Fruit fly (Drosophila melanogaster): ENCODE data around the gene CG3609.
A peak's percentile ranks its signal among the peaks of the same experiment; 100 is the strongest.

CG3609 gene

DNA sequence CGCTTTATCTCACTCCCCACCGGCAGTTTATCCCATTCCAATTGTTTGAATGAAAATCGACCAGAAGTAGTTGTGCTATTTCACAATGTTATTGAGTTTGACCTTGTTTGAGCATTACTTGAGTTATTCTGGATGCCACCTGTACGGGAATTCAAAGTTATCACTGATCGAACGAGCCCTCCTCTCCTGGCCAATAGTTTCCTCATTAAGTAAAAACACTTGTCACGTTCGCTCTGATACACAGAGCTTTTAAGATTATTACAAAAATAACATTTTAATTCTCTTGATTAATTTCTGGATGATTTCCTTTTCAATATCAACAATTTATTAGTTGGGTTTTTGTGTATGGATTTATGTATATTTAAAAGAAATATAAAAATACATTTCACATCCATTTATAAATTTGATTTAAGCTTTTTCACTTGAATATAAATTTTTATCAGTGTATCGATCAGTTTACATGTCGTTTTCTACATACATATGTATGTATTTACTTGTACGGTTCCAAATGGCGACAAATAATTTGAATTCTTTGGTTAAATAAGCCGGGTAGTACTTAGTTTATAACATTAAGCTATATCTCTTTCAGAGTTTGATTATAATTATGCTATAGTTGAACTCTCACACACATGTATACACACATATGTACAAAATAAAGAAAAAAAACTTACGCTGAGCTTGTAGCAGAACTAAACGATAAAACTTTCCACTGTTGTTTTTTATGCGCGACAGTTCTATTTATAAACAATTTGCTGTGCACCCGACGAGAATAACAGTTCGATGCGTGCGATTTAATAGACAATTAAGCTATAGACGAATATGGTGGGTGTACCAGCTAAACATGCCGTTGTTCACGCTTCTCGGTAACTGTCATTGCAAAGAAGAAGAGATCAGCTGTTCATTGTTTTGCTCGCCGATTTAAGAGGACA lies at the start of gene CG3609, which contains the start of gene CG15390 (continued):
- TF ChIP-seq gcm (GFP tag; optimal IDR thresholded peaks at IDR 0.05) (peak; percentile 54), BEAF-32 (GFP tag; optimal IDR thresholded peaks at IDR 0.05) (peak; percentile 40), CG9437 (GFP tag; optimal IDR thresholded peaks at IDR 0.05) (peak; percentile 56), Usf (GFP tag; optimal IDR thresholded peaks at IDR 0.05) (peak; percentile 44), zfh1 (GFP tag; IDR thresholded peaks at IDR 0.05) (peak; percentile 92), Atf3 (GFP tag; optimal IDR thresholded peaks at IDR 0.05) (peak; percentile 81), Eip74EF (GFP tag; optimal IDR thresholded peaks at IDR 0.05) (peak in 1 of 2 experiments; percentile 75), CG32767 (GFP tag; IDR thresholded peaks at IDR 0.05) (peak; percentile 62), scrt (GFP tag; optimal IDR thresholded peaks at IDR 0.05) (peak; percentile 58), Sin3A (optimal IDR thresholded peaks at IDR 0.05) (peak; percentile 4), ERR (GFP tag; optimal IDR thresholded peaks at IDR 0.05) (peak; percentile 91), zfh2 (GFP tag; optimal IDR thresholded peaks at IDR 0.05) (peak; percentile 94), ase (GFP tag; IDR thresholded peaks at IDR 0.05) (peak; percentile 45; the same call in 1 of the 3 replicates), MBD-R2 (GFP tag; IDR thresholded peaks at IDR 0.05) (peak; percentile 97), dysf (GFP tag; IDR thresholded peaks at IDR 0.05) (peak; percentile 80), CG4707 (GFP tag; optimal IDR thresholded peaks at IDR 0.05) (peak; percentile 76), trem (tag; optimal IDR thresholded peaks at IDR 0.05) (peak; percentile 10), lilli (GFP tag; optimal IDR thresholded peaks at IDR 0.05) (peak; percentile 96), chn (GFP tag; optimal IDR thresholded peaks at IDR 0.05) (peak; percentile 94), CG31441 (GFP tag; IDR thresholded peaks at IDR 0.05) (peak; percentile 69), CG17361 (GFP tag; IDR thresholded peaks at IDR 0.05) (peak; percentile 69; the same call in 2 of the 3 replicates), CG10959 (GFP tag; IDR thresholded peaks at IDR 0.05) (peak; percentile 67; the same call in 1 of the 2 replicates), ken (GFP tag; IDR thresholded peaks at IDR 0.05) (peak; percentile 88), CG8290 (GFP tag; optimal IDR thresholded peaks at IDR 0.05) (peak; percentile 78), CG8290 (tag; optimal IDR thresholded peaks at IDR 0.05) (peak; percentile 8 to 99), twi (tag; optimal IDR thresholded peaks at IDR 0.05) (peak; percentile 55), CG8359 (GFP tag; optimal IDR thresholded peaks at IDR 0.05; ENCODE audit: borderline replicate concordance) (no peak), fd102C (GFP tag; optimal IDR thresholded peaks at IDR 0.05) (no peak), CG14965 (GFP tag; optimal IDR thresholded peaks at IDR 0.05; ENCODE audit: borderline replicate concordance) (peak; percentile 65), CG15601 (tag; optimal IDR thresholded peaks at IDR 0.05) (peak; percentile 22), CG16815 (GFP tag; optimal IDR thresholded peaks at IDR 0.05) (peak; percentile 48), D19B (GFP tag; optimal IDR thresholded peaks at IDR 0.05) (no peak), Fer2 (tag; optimal IDR thresholded peaks at IDR 0.05) (peak; percentile 42), jigr1 (GFP tag; IDR thresholded peaks at IDR 0.05) (no peak), CG42726 (GFP tag; IDR thresholded peaks at IDR 0.05; ENCODE audit: partially characterized antibody) (no peak), CG1529 (GFP tag; optimal IDR thresholded peaks at IDR 0.05) (peak; percentile 23), CG2202 (tag; optimal IDR thresholded peaks at IDR 0.05) (peak; percentile 28), E2f2 (GFP tag; IDR thresholded peaks at IDR 0.05) (peak; percentile 58), CG11456 (GFP tag; IDR thresholded peaks at IDR 0.05) (peak; percentile 96), Xbp1 (GFP tag; optimal IDR thresholded peaks at IDR 0.05) (peak; percentile 88), en (GFP tag; optimal IDR thresholded peaks at IDR 0.05) (peak; percentile 79), so (GFP tag; IDR thresholded peaks at IDR 0.05) (no peak; the same call in 2 of the 3 replicates), fru (optimal IDR thresholded peaks at IDR 0.05) (no peak), Dll (GFP tag; IDR thresholded peaks at IDR 0.05; ENCODE audit: partially characterized antibody) (no peak; the same call in 3 of the 4 replicates), CG10654 (GFP tag; optimal IDR thresholded peaks at IDR 0.05) (peak; percentile 1), CG7556 (GFP tag; optimal IDR thresholded peaks at IDR 0.05) (peak; percentile 85), CG2889 (GFP tag; IDR thresholded peaks at IDR 0.05) (peak; percentile 50; the same call in 1 of the 3 replicates), chinmo (GFP tag; IDR thresholded peaks at IDR 0.05; ENCODE audit: partially characterized antibody) (0 out of 4 replicates have a peak, but pooled peaks have one; percentile 54), CG6175 (GFP tag; IDR thresholded peaks at IDR 0.05) (0 out of 3 replicates have a peak, but pooled peaks have one; percentile 48)
